Fruit fly (Drosophila melanogaster): Measurements from ENCODE around the gene Osi11.

Osi11 gene

DNA sequence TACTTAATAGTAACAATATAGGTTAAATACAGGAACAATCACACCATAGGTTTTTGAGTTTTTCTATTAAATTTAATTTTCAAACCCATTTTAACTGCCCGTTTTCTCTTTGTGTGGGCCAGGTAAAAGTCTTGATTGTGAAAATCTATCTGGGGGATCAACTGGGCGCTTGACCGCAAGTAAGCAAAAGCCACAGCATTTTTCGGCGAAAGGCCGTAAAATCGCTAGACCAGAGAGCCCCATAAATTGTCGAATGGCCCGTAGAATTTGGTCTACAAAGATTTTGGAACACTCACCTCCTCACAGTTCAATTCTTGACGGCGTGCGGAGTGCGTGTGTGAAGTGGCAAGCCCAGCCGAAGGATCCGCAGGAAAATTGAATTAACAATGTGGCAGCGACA, 18.9 kb upstream of the Osi11 start, which contains the start of gene CG15594:
Gene CG15594 (plus strand): TSS at position 301 of the 400 bp plus-strand sequence.
- TF ChIP-seq CG1620 (GFP tag; optimal IDR thresholded peaks at IDR 0.05) (no peak), CG12768 (GFP tag; optimal IDR thresholded peaks at IDR 0.05) (no peak), bab1 (GFP tag; optimal IDR thresholded peaks at IDR 0.05) (no peak), cic (GFP tag; optimal IDR thresholded peaks at IDR 0.05) (no peak), CG11617 (GFP tag; optimal IDR thresholded peaks at IDR 0.05) (no peak), ovo (GFP tag; optimal IDR thresholded peaks at IDR 0.05) (no peak), Crg-1 (GFP tag; optimal IDR thresholded peaks at IDR 0.05) (no peak), CG7101 (tag; optimal IDR thresholded peaks at IDR 0.05) (no peak), kay (GFP tag; ENCODE audit: borderline replicate concordance) (no peak), cnc (optimal IDR thresholded peaks at IDR 0.05) (no peak), tj (GFP tag; optimal IDR thresholded peaks at IDR 0.05) (no peak), CG33017 (tag; optimal IDR thresholded peaks at IDR 0.05) (no peak)

DNA sequence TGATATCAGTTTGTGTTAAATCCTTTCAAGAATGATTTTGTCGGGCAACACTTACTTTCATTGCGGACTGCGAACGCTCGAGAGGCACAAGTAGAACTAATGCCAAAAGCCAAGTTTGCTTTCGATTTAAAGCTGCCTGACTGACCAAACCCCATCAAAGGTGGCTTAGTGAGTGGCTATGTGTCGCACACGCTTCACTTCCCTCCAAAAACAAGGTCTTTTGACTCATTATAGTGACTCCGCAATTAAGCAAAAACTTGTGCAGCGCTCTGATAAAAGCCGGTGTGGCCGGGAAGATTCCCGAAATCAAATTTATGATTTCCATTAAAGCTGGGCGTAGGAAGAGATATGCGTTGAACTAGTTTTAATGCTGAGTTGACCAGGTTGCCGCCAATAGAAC, 16.5 kb upstream of the Osi11 start, which contains the start of gene CG15597:
Gene CG15597 (minus strand): TSS at position 101 of the 400 bp plus-strand sequence.
- TF ChIP-seq Mnt (GFP tag; optimal IDR thresholded peaks at IDR 0.05), result no peak
- no peak for TF ChIP-seq bab1 (GFP tag; optimal IDR thresholded peaks at IDR 0.05)
- no peak for TF ChIP-seq kay (GFP tag; ENCODE audit: borderline replicate concordance)
- TF ChIP-seq CG5204 (GFP tag; optimal IDR thresholded peaks at IDR 0.05), result no peak
- no peak for TF ChIP-seq cnc (optimal IDR thresholded peaks at IDR 0.05)
- TF ChIP-seq tj (GFP tag; optimal IDR thresholded peaks at IDR 0.05), result no peak
- TF ChIP-seq CG1620 (GFP tag; optimal IDR thresholded peaks at IDR 0.05), result no peak
- TF ChIP-seq cic (GFP tag; optimal IDR thresholded peaks at IDR 0.05), result no peak
- TF ChIP-seq toe (GFP tag; optimal IDR thresholded peaks at IDR 0.05), result no peak
- TF ChIP-seq Crg-1 (GFP tag; optimal IDR thresholded peaks at IDR 0.05), result no peak
- TF ChIP-seq CG12768 (GFP tag; optimal IDR thresholded peaks at IDR 0.05), result no peak
- TF ChIP-seq Clk (GFP tag; optimal IDR thresholded peaks at IDR 0.05), result no peak
- no peak for TF ChIP-seq CG14711 (tag; optimal IDR thresholded peaks at IDR 0.05)
- TF ChIP-seq CG7101 (tag; optimal IDR thresholded peaks at IDR 0.05), result no peak
- TF ChIP-seq Hr96 (GFP tag; optimal IDR thresholded peaks at IDR 0.05), result no peak
- TF ChIP-seq ovo (GFP tag; optimal IDR thresholded peaks at IDR 0.05), result no peak

DNA sequence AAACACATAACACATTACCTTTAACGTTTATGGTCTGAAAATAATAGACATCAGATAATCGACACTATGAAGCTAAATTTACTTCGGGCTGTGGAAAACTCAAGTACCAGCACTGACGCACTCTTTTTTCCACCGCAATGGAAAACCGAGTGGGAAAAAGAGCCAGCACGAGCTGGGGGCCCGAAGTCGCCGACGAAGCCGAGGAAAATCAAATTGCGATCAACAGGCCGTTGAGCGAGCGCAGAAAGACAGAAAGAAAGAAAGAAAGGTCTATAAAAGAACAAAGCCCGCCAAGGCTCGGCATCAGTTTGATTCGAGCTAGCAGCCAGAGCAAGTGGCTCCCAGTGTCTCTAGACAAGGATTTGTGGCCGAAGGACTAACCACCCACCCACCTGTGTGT, 9.7 kb upstream of the Osi11 start, which contains the start of gene Osi12:
Gene Osi12 (plus strand): TSS at position 301 of the 400 bp plus-strand sequence.
- TF ChIP-seq CG5204 (GFP tag; optimal IDR thresholded peaks at IDR 0.05) (no peak), Hr96 (GFP tag; optimal IDR thresholded peaks at IDR 0.05) (no peak), Clk (GFP tag; optimal IDR thresholded peaks at IDR 0.05) (no peak), CG7101 (tag; optimal IDR thresholded peaks at IDR 0.05) (no peak), CG11617 (GFP tag; optimal IDR thresholded peaks at IDR 0.05) (no peak), kay (GFP tag; ENCODE audit: borderline replicate concordance) (no peak), Mnt (GFP tag; optimal IDR thresholded peaks at IDR 0.05) (no peak), CG1620 (GFP tag; optimal IDR thresholded peaks at IDR 0.05) (no peak), ovo (GFP tag; optimal IDR thresholded peaks at IDR 0.05) (no peak)

DNA sequence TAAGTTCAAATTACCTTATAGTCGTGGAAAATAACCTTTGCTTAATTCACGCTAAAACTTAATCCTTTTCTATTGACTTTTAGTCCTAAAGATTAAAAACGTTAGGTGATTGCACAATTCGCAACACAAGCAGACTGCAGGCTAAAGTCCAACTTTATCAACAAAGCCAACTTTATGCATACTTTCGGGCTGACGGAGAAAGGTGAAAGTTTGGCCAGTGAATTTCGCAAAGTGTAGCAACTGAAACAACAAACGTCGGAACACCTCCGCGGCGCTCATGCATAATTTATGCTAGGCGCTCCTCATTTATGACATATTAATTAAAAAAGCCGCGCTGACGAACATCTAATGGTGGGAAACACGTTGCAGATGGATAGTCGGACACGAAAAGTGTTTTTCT, 1.4 kb upstream of the Osi11 start:
- TF ChIP-seq CG7101 (tag; optimal IDR thresholded peaks at IDR 0.05), result no peak
- TF ChIP-seq Crg-1 (GFP tag; optimal IDR thresholded peaks at IDR 0.05), result no peak
- TF ChIP-seq cic (GFP tag; optimal IDR thresholded peaks at IDR 0.05), result no peak
- TF ChIP-seq CG33017 (tag; optimal IDR thresholded peaks at IDR 0.05), result no peak
- TF ChIP-seq toe (GFP tag; optimal IDR thresholded peaks at IDR 0.05), result no peak
- TF ChIP-seq CG11617 (GFP tag; optimal IDR thresholded peaks at IDR 0.05), result no peak
- TF ChIP-seq CG7045 (GFP tag; optimal IDR thresholded peaks at IDR 0.05), result no peak
- TF ChIP-seq Hr96 (GFP tag; optimal IDR thresholded peaks at IDR 0.05), result no peak
- no peak for TF ChIP-seq CG14711 (tag; optimal IDR thresholded peaks at IDR 0.05)

- TF ChIP-seq toe (GFP tag; optimal IDR thresholded peaks at IDR 0.05), result no peak
- no peak for TF ChIP-seq bab1 (GFP tag; optimal IDR thresholded peaks at IDR 0.05)
- no peak for TF ChIP-seq Mnt (GFP tag; optimal IDR thresholded peaks at IDR 0.05)
- TF ChIP-seq Clk (GFP tag; optimal IDR thresholded peaks at IDR 0.05), result no peak
- no peak for TF ChIP-seq tj (GFP tag; optimal IDR thresholded peaks at IDR 0.05)
Measured at dm6 chr3R:6265890-6266289, 2.7 kb downstream of the Osi11 start, which contains the start of gene Osi10b. Gene Osi10b, plus strand, starts transcription at chr3R:6266190.

- TF ChIP-seq CG5204 (GFP tag; optimal IDR thresholded peaks at IDR 0.05), result no peak
- no peak for TF ChIP-seq CG33017 (tag; optimal IDR thresholded peaks at IDR 0.05)
- TF ChIP-seq Hr96 (GFP tag; optimal IDR thresholded peaks at IDR 0.05), result no peak
- TF ChIP-seq pad (GFP tag; optimal IDR thresholded peaks at IDR 0.05), result no peak
- no peak for TF ChIP-seq CG1620 (GFP tag; optimal IDR thresholded peaks at IDR 0.05)
- no peak for TF ChIP-seq CG11617 (GFP tag; optimal IDR thresholded peaks at IDR 0.05)
- TF ChIP-seq CG7101 (tag; optimal IDR thresholded peaks at IDR 0.05), result no peak
- no peak for TF ChIP-seq CG14711 (tag; optimal IDR thresholded peaks at IDR 0.05)
- no peak for TF ChIP-seq ovo (GFP tag; optimal IDR thresholded peaks at IDR 0.05)
- TF ChIP-seq Clk (GFP tag; optimal IDR thresholded peaks at IDR 0.05), result no peak
- no peak for TF ChIP-seq Crg-1 (GFP tag; optimal IDR thresholded peaks at IDR 0.05)
- TF ChIP-seq cic (GFP tag; optimal IDR thresholded peaks at IDR 0.05), result no peak
- TF ChIP-seq Mnt (GFP tag; optimal IDR thresholded peaks at IDR 0.05), result no peak
- TF ChIP-seq toe (GFP tag; optimal IDR thresholded peaks at IDR 0.05), result no peak
- TF ChIP-seq bab1 (GFP tag; optimal IDR thresholded peaks at IDR 0.05), result no peak
- TF ChIP-seq tj (GFP tag; optimal IDR thresholded peaks at IDR 0.05), result no peak
Measured at dm6 chr3R:6263658-6264057, 4.9 kb downstream of the Osi11 start, which contains the start of gene Osi10a. Gene Osi10a, plus strand, starts transcription at chr3R:6263958.

dm6 chr3R:6259837-6260236, 8.7 kb downstream of the Osi11 start, which contains the start of gene Osi9:
Gene Osi9, plus strand, starts transcription at chr3R:6260211.
- TF ChIP-seq ovo (GFP tag; optimal IDR thresholded peaks at IDR 0.05) (no peak), bab1 (GFP tag; optimal IDR thresholded peaks at IDR 0.05) (no peak), CG7045 (GFP tag; optimal IDR thresholded peaks at IDR 0.05) (no peak), CG12768 (GFP tag; optimal IDR thresholded peaks at IDR 0.05) (no peak), kay (GFP tag; ENCODE audit: borderline replicate concordance) (no peak), CG14711 (tag; optimal IDR thresholded peaks at IDR 0.05) (no peak), CG1620 (GFP tag; optimal IDR thresholded peaks at IDR 0.05) (no peak)

Measured in whole organism, adult.